Worm (Caenorhabditis elegans) whole organism, early embryonic: ENCODE results near the gene nas-11.

ENCODE experiments used
- B0310.2 ChIP-seq: sonication (generic microtip); optimal IDR thresholded peaks from 2 replicates; lab custom pipeline; 2016; ENCODE audit warnings: mild to moderate bottlenecking, missing genetic modification characterization, missing compliant biosample characterization
- F13C5.2 ChIP-seq: sonication (generic microtip); optimal IDR thresholded peaks from 2 replicates; lab custom pipeline; 2017; ENCODE audit warnings: mild to moderate bottlenecking, missing genetic modification characterization, inconsistent platforms, missing compliant biosample characterization
- aly-1 ChIP-seq: sonication (generic microtip); optimal IDR thresholded peaks from 2 replicates; lab custom pipeline; 2016; ENCODE audit warnings: missing genetic modification characterization, missing compliant biosample characterization
- ama-1 ChIP-seq: fragments of 150-350 bp; optimal IDR thresholded peaks from 2 replicates; lab custom pipeline; 2014
- ceh-13 ChIP-seq: fragments of 200-800 bp; sonication (Bioruptor generic); optimal IDR thresholded peaks from 2 replicates; lab custom pipeline; 2018; ENCODE audit warnings: mild to moderate bottlenecking, missing genetic modification characterization, missing compliant biosample characterization
- ceh-36 ChIP-seq: sonication (generic microtip); optimal IDR thresholded peaks from 2 replicates; lab custom pipeline; 2016; ENCODE audit warnings: missing genetic modification characterization, inconsistent platforms, missing compliant biosample characterization
- ets-7 ChIP-seq: sonication (generic microtip); optimal IDR thresholded peaks from 2 replicates; lab custom pipeline; 2016; ENCODE audit warnings: missing genotype, missing genetic modification characterization, missing compliant biosample characterization
- flt-1 ChIP-seq: fragments of 200-800 bp; sonication (Bioruptor generic); IDR thresholded peaks from 2 replicates; pipeline ENCODE4 v1.3.6; 2022; ENCODE audit warnings: missing genetic modification characterization, missing compliant biosample characterization
- hmbx-1 ChIP-seq: sonication (generic microtip); optimal IDR thresholded peaks from 2 replicates; lab custom pipeline; 2016; ENCODE audit warnings: mild to moderate bottlenecking, missing genetic modification characterization, missing compliant biosample characterization
- hmg-4 ChIP-seq: fragments of 200-800 bp; sonication (Bioruptor generic); optimal IDR thresholded peaks from 2 replicates; lab custom pipeline; 2018; ENCODE audit warnings: mild to moderate bottlenecking, missing genetic modification characterization, missing compliant biosample characterization
- hnd-1 ChIP-seq: sonication (generic microtip); optimal IDR thresholded peaks from 2 replicates; lab custom pipeline; 2016; ENCODE audit warnings: missing genetic modification characterization, missing compliant biosample characterization
- pes-1 ChIP-seq: fragments of 200-800 bp; sonication (Bioruptor generic); IDR thresholded peaks from 2 replicates; pipeline ENCODE4 v1.3.6; 2022; ENCODE audit warnings: missing genetic modification reagents, missing genetic modification characterization, missing compliant biosample characterization
- scrt-1 ChIP-seq: fragments of 200-800 bp; sonication (Bioruptor generic); IDR thresholded peaks from 2 replicates; pipeline ENCODE4 v1.3.6; 2022; ENCODE audit warnings: missing genetic modification characterization, missing compliant biosample characterization
- sea-1 ChIP-seq: fragments of 200-800 bp; sonication (Bioruptor generic); conservative IDR thresholded peaks from 2 replicates; pipeline ENCODE4 v1.3.6; 2022; ENCODE audit warnings: missing genetic modification characterization, missing compliant biosample characterization
- tbx-11 ChIP-seq: fragments of 200-800 bp; sonication (Bioruptor generic); IDR thresholded peaks from 2 replicates; pipeline ENCODE4 v1.3.6; 2022; ENCODE audit warnings: missing genetic modification characterization, missing compliant biosample characterization
- tbx-37 ChIP-seq: fragments of 200-800 bp; sonication (Bioruptor generic); conservative IDR thresholded peaks from 2 replicates; pipeline ENCODE4 v1.3.6; 2022; ENCODE audit warnings: missing genetic modification reagents, missing genetic modification characterization, missing compliant biosample characterization
- tra-4 ChIP-seq: sonication (generic microtip); optimal IDR thresholded peaks from 2 replicates; lab custom pipeline; 2017; ENCODE audit warnings: missing genetic modification characterization, missing compliant biosample characterization

Gene nas-11

DNA sequence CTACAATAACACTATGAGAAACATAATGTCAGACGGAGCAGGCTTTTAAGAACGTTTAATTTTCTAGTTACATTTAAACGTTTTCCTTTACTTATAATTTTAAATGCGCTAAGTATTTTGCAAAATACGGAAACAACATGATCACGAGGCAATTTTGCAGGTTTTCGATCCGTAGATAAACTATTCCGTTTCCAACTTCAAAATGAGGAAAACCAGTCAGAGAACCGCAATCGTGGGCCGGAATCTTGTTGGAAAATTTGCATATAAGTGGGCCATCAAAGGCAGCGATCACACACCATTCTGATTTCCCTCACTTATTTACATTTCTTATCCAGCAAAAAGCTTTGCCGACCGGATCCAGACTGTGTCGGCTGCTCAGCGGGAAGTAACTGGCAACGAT, 40.9 kb upstream of the nas-11 start, which contains the start of gene col-172:
Gene col-172 (plus strand): TSS at position 301 of the 400 bp plus-strand sequence.
- no peak for TF ChIP-seq ets-7 (tag; lab: Kevin White, UChicago)
- no peak for TF ChIP-seq aly-1 (tag; lab: Kevin White, UChicago)
- TF ChIP-seq tbx-37 (GFP tag; lab: Robert Waterston, UW) = no peak
- TF ChIP-seq sea-1 (GFP tag; lab: Robert Waterston, UW) = no peak
- TF ChIP-seq hnd-1 = no peak
- no peak for TF ChIP-seq F13C5.2 (tag; lab: Kevin White, UChicago)
- no peak for TF ChIP-seq hmg-4 (GFP tag; lab: Kevin White, UChicago)
- no peak for TF ChIP-seq B0310.2
- TF ChIP-seq ceh-36 = no peak
- no peak for TF ChIP-seq hmbx-1
- no peak for TF ChIP-seq ceh-13 (GFP tag; lab: Kevin White, UChicago)
- no peak for TF ChIP-seq tbx-11 (GFP tag; lab: Robert Waterston, UW)
- TF ChIP-seq scrt-1 (GFP tag; lab: Robert Waterston, UW) = no peak

DNA sequence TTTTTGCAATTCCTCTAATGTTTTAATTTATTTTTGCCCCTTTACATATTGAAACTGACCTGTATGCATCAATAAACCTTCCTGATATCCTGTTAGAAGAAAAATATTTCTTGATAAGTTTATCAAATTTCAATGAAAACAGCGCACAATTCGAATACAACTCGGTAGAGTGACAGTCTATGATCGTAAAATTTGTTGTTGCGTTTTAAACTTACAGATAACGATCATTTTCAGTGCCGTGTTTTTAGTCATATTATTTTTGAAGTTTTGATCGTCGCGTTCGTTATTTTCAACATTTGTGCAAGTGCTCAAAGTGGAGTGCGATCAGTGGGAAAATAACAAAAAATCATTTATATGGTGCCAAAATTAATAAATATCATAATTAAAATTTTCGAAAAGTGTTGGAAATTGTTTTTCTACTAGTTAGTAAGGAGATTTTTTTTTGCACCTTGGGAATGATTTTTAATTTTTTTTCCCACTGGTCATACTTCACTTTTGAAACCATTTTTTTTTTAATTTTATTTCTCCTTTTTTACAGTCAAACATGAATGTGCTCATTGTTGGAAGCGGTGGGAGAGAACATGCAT, 39.0 kb upstream of the nas-11 start, which contains the start of gene F38B6.4:
Gene F38B6.4 (plus strand): TSS at position 537 of the 587 bp plus-strand sequence.
- TF ChIP-seq scrt-1 (GFP tag; lab: Robert Waterston, UW) = no peak
- TF ChIP-seq pes-1 (GFP tag; lab: Robert Waterston, UW) = no peak
- no peak for TF ChIP-seq tbx-11 (GFP tag; lab: Robert Waterston, UW)
- TF ChIP-seq tra-4 = no peak
- no peak for TF ChIP-seq ceh-36
- TF ChIP-seq sea-1 (GFP tag; lab: Robert Waterston, UW) = no peak
- TF ChIP-seq tbx-37 (GFP tag; lab: Robert Waterston, UW) = no peak

DNA sequence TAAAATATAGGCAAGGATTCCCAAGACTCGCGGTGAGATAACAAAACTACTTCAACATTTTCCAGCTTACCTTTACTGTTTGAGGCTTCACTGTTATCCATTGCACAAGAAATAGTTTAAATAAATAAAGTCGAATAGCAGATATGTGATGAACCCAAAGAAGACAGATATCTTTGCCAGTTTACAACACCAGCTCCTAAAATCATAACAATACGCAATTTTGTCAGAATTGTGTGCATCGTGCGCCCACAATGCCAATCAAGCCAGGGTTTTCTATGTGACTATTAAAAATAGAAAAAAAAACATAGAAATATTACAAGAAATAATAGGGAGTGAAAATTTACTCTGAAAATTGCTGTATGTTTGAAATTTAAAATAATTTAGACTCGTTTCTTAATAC, 30.7 kb upstream of the nas-11 start, which contains the start of gene F38B6.8:
Gene F38B6.8 (minus strand): TSS at position 101 of the 400 bp plus-strand sequence.
- no peak for TF ChIP-seq hmbx-1
- TF ChIP-seq aly-1 (tag; lab: Kevin White, UChicago) = no peak
- TF ChIP-seq ceh-36 = no peak
- no peak for TF ChIP-seq scrt-1 (GFP tag; lab: Robert Waterston, UW)
- no peak for TF ChIP-seq tbx-11 (GFP tag; lab: Robert Waterston, UW)
- TF ChIP-seq pes-1 (GFP tag; lab: Robert Waterston, UW) = no peak
- no peak for TF ChIP-seq hmg-4 (GFP tag; lab: Kevin White, UChicago)
- no peak for TF ChIP-seq tbx-37 (GFP tag; lab: Robert Waterston, UW)
- no peak for TF ChIP-seq flt-1 (GFP tag; lab: Robert Waterston, UW)
- TF ChIP-seq ceh-13 (GFP tag; lab: Kevin White, UChicago) = no peak

DNA sequence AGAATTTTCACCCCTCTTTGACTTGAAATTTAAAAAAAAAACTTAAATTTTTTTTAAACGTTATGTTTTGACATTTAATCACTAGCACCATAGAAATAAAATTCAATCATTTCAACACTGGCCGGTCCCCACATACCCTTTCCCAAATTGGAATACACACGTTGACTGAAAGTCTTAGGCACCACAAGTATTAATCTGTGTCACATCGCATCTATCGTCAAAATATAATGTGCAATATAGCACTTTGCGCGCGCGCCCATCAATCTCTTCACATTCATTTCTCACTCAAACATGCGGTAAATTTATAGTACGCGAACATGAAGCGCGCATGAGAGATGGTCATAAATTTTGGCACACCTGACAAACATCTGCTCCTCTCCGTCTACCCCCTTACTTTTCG, 26.0 kb upstream of the nas-11 start:
- no peak for TF ChIP-seq aly-1 (tag; lab: Kevin White, UChicago)
- no peak for TF ChIP-seq tbx-11 (GFP tag; lab: Robert Waterston, UW)
- no peak for TF ChIP-seq ceh-13 (GFP tag; lab: Kevin White, UChicago)
- no peak for TF ChIP-seq pes-1 (GFP tag; lab: Robert Waterston, UW)
- no peak for TF ChIP-seq ceh-36
- TF ChIP-seq hmg-4 (GFP tag; lab: Kevin White, UChicago) = no peak
- TF ChIP-seq tbx-37 (GFP tag; lab: Robert Waterston, UW) = no peak
- TF ChIP-seq sea-1 (GFP tag; lab: Robert Waterston, UW) = no peak

DNA sequence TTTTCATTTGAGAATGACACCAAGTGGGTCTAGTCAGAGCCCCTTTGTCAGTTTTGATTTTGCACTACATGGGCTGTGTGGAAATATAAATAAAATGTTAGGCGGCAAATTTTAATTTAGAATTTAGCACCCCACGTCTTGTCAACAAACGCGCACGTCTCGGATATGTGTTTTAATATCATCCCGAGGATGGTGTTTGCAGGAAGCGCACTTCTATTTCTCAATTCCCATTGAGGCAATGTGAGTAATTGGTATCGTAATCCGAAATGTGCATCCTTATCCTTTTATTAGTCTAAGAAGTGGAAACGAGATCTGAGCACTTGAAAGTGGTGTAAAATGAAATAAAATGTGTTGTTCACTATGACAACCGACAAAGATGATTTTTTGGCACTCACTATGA, 25.6 kb upstream of the nas-11 start:
- TF ChIP-seq ceh-36 (no peak), ceh-13 (GFP tag; lab: Kevin White, UChicago) (no peak), tra-4 (no peak), sea-1 (GFP tag; lab: Robert Waterston, UW) (no peak), F13C5.2 (tag; lab: Kevin White, UChicago) (no peak), flt-1 (GFP tag; lab: Robert Waterston, UW) (no peak), hnd-1 (no peak), pes-1 (GFP tag; lab: Robert Waterston, UW) (no peak), B0310.2 (no peak), hmg-4 (GFP tag; lab: Kevin White, UChicago) (no peak), aly-1 (tag; lab: Kevin White, UChicago) (no peak), ama-1 (lab: Kevin White, UChicago) (no peak), ets-7 (tag; lab: Kevin White, UChicago) (no peak), scrt-1 (GFP tag; lab: Robert Waterston, UW) (no peak), tbx-37 (GFP tag; lab: Robert Waterston, UW) (no peak), hmbx-1 (no peak), tbx-11 (GFP tag; lab: Robert Waterston, UW) (no peak)

DNA sequence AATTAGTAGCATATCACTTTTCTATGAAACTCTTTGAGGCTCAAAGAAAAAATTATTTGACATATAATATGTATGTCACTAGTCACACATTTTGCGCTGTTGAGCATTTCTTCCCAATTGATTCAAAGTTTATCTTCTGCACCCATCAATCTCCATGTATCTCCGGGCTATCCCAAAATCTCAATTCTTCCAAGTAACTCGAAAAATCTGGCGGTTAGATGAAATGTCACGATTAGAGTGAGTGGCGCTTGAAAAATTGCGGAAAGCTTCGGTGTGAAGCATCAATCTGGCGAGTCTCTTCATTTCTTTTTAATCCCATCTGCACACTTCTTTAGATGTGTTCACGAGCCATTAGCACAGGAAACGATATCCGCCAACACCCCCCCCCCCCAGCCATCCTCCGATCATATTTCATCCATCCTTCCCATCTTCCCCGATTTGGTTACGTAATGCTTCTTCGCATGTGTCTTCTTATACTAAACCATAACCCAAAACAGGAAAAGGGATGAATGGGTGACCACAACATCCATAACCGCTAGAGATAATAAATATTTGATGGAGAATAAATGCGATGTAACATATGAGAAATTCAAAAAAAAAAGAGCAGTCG, 24.3 kb upstream of the nas-11 start:
- TF ChIP-seq scrt-1 (GFP tag; lab: Robert Waterston, UW) = no peak
- TF ChIP-seq tra-4 = no peak
- no peak for TF ChIP-seq sea-1 (GFP tag; lab: Robert Waterston, UW)
- no peak for TF ChIP-seq hmbx-1
- TF ChIP-seq tbx-37 (GFP tag; lab: Robert Waterston, UW) = no peak
- TF ChIP-seq pes-1 (GFP tag; lab: Robert Waterston, UW) = no peak
- TF ChIP-seq ets-7 (tag; lab: Kevin White, UChicago) = no peak
- no peak for TF ChIP-seq flt-1 (GFP tag; lab: Robert Waterston, UW)

DNA sequence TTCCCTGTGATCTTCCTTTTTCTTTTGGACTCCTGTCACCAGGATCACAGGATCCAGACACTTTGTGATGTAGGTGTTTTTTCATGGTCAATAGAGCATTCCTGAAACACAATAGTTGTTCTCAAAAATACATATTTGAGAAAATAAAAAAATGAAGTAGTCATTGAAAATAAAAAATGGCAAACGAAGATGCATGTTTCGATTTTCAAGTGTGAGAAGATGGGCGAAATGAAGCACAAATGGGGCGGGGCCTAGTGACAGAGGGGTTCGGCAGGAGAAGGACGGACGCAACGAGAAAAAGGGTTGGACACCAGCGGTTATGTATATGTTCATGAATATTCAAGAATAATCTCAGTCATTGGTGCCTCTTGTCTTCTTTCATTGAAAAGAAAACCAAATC, 23.4 kb upstream of the nas-11 start, which contains the start of gene F38B6.6:
Gene F38B6.6 (minus strand): TSS at position 101 of the 400 bp plus-strand sequence.
- no peak for TF ChIP-seq hmbx-1
- no peak for TF ChIP-seq aly-1 (tag; lab: Kevin White, UChicago)
- TF ChIP-seq ceh-13 (GFP tag; lab: Kevin White, UChicago) = no peak
- TF ChIP-seq flt-1 (GFP tag; lab: Robert Waterston, UW) = no peak
- TF ChIP-seq tbx-11 (GFP tag; lab: Robert Waterston, UW) = no peak
- no peak for TF ChIP-seq ceh-36
- no peak for TF ChIP-seq hnd-1
- TF ChIP-seq scrt-1 (GFP tag; lab: Robert Waterston, UW) = no peak
- no peak for TF ChIP-seq tra-4
- no peak for TF ChIP-seq ama-1 (lab: Kevin White, UChicago)
- no peak for TF ChIP-seq ets-7 (tag; lab: Kevin White, UChicago)
- no peak for TF ChIP-seq F13C5.2 (tag; lab: Kevin White, UChicago)
